Fruit fly (Drosophila melanogaster) whole organism, adult: ENCODE data around the gene upd3.

ENCODE experiments used
- CG14711 ChIP-seq: fragments of 200-800 bp; sonication (Bioruptor generic); optimal IDR thresholded peaks from 2 replicates; lab custom pipeline; 2018; ENCODE audit warnings: missing biosample characterization, mild to moderate bottlenecking, missing genetic modification characterization, moderate library complexity
- CG33017 ChIP-seq: fragments of 200-800 bp; sonication (Bioruptor generic); optimal IDR thresholded peaks from 2 replicates; lab custom pipeline; 2018; ENCODE audit warnings: missing biosample characterization, mild to moderate bottlenecking, missing genetic modification characterization, moderate library complexity
- CG5204 ChIP-seq: fragments of 200-800 bp; sonication (Bioruptor generic); optimal IDR thresholded peaks from 2 replicates; lab custom pipeline; 2016; ENCODE audit warnings: missing biosample characterization, missing genetic modification characterization
- CG7045 ChIP-seq: fragments of 200-800 bp; sonication (Bioruptor generic); optimal IDR thresholded peaks from 2 replicates; lab custom pipeline; 2017; ENCODE audit warnings: missing biosample characterization, mild to moderate bottlenecking, missing genetic modification characterization
- Clk ChIP-seq: fragments of 200-800 bp; sonication (Bioruptor generic); optimal IDR thresholded peaks from 2 replicates; lab custom pipeline; 2017; ENCODE audit warnings: missing biosample characterization, missing genetic modification characterization
- Crg-1 ChIP-seq: fragments of 200-800 bp; sonication (Bioruptor generic); optimal IDR thresholded peaks from 2 replicates; lab custom pipeline; 2016; ENCODE audit warnings: missing biosample characterization, missing genetic modification characterization
- cic ChIP-seq: fragments of 200-800 bp; sonication (Bioruptor generic); optimal IDR thresholded peaks from 2 replicates; lab custom pipeline; 2017; ENCODE audit warnings: missing biosample characterization, mild to moderate bottlenecking, missing genetic modification characterization, moderate library complexity
- cnc ChIP-seq, 2 experiments: fragments of >200 bp; optimal IDR thresholded peaks; 2 replicates each; lab custom pipeline; 2017
- kay ChIP-seq: fragments of 200-800 bp; sonication (Bioruptor generic); peaks from one replicate; lab custom pipeline; 2016; ENCODE audit warnings: missing biosample characterization, missing genetic modification characterization, borderline replicate concordance
- tj ChIP-seq: fragments of 200-800 bp; sonication (Bioruptor generic); optimal IDR thresholded peaks from 3 replicates; lab custom pipeline; 2017; ENCODE audit warnings: missing biosample characterization, mild to moderate bottlenecking, missing genetic modification characterization, moderate library complexity

DNA sequence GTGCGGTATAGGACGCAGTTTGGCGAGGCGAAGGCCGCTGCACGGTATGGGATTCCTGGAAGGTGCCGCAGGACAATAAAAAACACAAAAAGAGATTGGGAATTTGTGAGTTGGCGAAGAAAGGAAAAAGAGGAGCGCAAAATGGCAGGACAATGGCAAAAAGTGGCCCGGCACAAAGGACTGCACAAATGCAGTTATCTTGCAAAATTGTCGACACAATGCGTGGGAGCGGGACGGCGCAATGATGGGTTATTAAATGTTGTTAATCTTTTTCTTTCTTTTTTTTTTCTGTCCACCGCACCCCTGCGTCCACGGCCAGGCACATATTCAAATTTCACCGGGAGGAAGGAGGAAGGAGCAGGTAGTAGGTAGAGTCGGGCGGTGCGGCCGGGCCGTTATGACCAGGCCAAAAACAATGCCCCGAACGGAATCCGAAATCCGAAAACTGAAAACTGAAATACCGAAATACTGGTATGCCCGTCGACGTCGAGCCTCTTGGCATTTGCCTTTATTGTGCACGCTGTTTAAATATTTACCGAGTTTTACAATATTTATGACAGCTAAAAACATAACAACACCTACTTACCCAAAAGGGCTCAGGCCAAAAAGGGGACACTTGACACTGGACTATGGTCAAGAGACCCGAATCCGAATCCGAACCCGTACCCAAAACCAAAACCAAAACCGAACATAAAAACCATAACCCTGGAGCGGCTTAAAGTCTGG is 26.7 kb downstream of the upd3 start:
- no peak for TF ChIP-seq CG5204 (GFP tag; lab: Kevin White, UChicago)
- no peak for TF ChIP-seq CG14711 (tag; lab: Kevin White, UChicago)
- no peak for TF ChIP-seq cic (GFP tag; lab: Kevin White, UChicago)
- TF ChIP-seq Clk (GFP tag; lab: Kevin White, UChicago) = no peak
- no peak for TF ChIP-seq kay (GFP tag; lab: Kevin White, UChicago)
- TF ChIP-seq cnc (optimal IDR thresholded peaks at IDR 0.05; lab: Kevin White, UChicago) = no peak
- TF ChIP-seq tj (GFP tag; lab: Kevin White, UChicago) = no peak
- TF ChIP-seq CG7045 (GFP tag; lab: Kevin White, UChicago) = no peak
- no peak for TF ChIP-seq Crg-1
- no peak for TF ChIP-seq CG33017 (tag; lab: Kevin White, UChicago)
